Worm (Caenorhabditis elegans): ENCODE data around the gene sdz-20.

DNA sequence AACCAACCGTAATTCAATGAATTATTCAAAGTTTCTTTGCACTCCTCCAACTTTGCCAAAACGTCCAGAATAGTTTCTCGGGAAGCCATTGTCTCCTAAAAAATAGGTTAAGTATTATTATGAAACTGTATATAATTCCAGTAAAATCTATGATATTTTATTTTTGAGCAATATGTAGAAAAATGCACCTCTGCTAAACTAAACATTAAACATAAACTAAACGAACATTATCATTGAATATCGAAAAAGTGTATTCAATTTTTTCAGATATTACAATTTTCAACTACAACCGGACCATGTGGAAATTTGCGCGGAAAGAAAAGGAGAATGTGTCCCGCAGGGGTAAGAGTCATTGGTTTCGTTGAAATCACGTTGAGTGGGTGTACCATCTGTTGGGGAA is 5.8 kb downstream of the sdz-20 start, which contains the start of gene F53A2.3:
- TF ChIP-seq crh-2 (tag; optimal IDR thresholded peaks at IDR 0.05) (no peak), ama-1 (optimal IDR thresholded peaks at IDR 0.05) (no peak), dmd-4 (tag; optimal IDR thresholded peaks at IDR 0.05) (no peak), nhr-25 (tag; optimal IDR thresholded peaks at IDR 0.05) (no peak), nhr-129 (tag; optimal IDR thresholded peaks at IDR 0.05) (no peak), elt-3 (tag; optimal IDR thresholded peaks at IDR 0.05) (no peak), R02D3.7 (tag; optimal IDR thresholded peaks at IDR 0.05) (no peak), skn-1 (tag; optimal IDR thresholded peaks at IDR 0.05) (no peak), ztf-11 (tag; optimal IDR thresholded peaks at IDR 0.05) (no peak), aly-2 (tag; optimal IDR thresholded peaks at IDR 0.05) (no peak), nhr-23 (tag; optimal IDR thresholded peaks at IDR 0.05) (no peak), unc-55 (GFP tag; optimal IDR thresholded peaks at IDR 0.05) (no peak), ZK546.5 (tag; optimal IDR thresholded peaks at IDR 0.05) (no peak), lin-13 (GFP tag; optimal IDR thresholded peaks at IDR 0.05) (no peak)

All from whole organism, L2 larva.